Worm (Caenorhabditis elegans): Measurements from ENCODE around the gene sto-3.

- TF ChIP-seq him-1 (tag; optimal IDR thresholded peaks at IDR 0.05) (no peak), dao-5 (tag; optimal IDR thresholded peaks at IDR 0.05) (no peak)
Measured at ce11 chrX:11607500-11607823, 14.4 kb downstream of the sto-3 start.

All from whole organism, L4/young adult.